Worm (Caenorhabditis elegans): ENCODE data around the gene far-4.

DNA sequence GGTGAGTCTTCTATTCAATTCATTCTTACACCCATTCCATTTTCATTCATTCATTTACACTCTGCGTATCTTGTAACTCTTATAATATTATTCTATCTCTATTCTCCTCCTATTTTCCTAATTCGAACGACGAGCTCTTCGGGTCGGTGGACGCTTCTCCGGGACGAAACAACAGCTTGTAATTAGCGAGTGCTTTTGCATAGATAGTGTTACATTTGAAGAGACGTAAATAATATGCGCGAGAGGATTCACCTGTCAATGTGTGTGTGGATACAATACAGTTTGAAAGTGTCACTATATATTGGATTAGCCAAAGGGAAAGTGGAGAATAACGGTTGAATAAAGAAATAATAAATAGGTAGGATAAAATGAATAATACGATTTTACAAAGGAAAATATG is 21.2 kb upstream of the far-4 start:
- TF ChIP-seq pag-3 (tag; optimal IDR thresholded peaks at IDR 0.05; ENCODE audit: borderline replicate concordance, insufficient read depth) (no peak), fkh-10 (GFP tag; optimal IDR thresholded peaks at IDR 0.05) (no peak), lin-39 (tag; optimal IDR thresholded peaks at IDR 0.05) (no peak), nhr-85 (tag) (no peak), hpl-2 (GFP tag; optimal IDR thresholded peaks at IDR 0.05) (no peak), dsc-1 (tag; optimal IDR thresholded peaks at IDR 0.05) (no peak), fos-1 (tag; optimal IDR thresholded peaks at IDR 0.05) (no peak), alr-1 (tag; optimal IDR thresholded peaks at IDR 0.05; ENCODE audit: borderline replicate concordance) (no peak), blmp-1 (tag; optimal IDR thresholded peaks at IDR 0.05) (no peak), pqm-1 (tag; optimal IDR thresholded peaks at IDR 0.05) (no peak), pax-3 (tag; optimal IDR thresholded peaks at IDR 0.05) (no peak), lsy-2 (tag; optimal IDR thresholded peaks at IDR 0.05) (no peak), ceh-82 (tag; optimal IDR thresholded peaks at IDR 0.05) (no peak)

Data from whole organism, L1 larva.